Worm (Caenorhabditis elegans) whole organism, L3 larva: Measurements from ENCODE around the gene kin-30.

Experiments used
- R02D3.7 ChIP-seq: fragments of 150-350 bp; optimal IDR thresholded peaks from 2 replicates; lab custom pipeline; 2014; ENCODE audit warnings: missing biosample characterization, missing genetic modification characterization
- ZK546.5 ChIP-seq: sonication (generic microtip); optimal IDR thresholded peaks from 2 replicates; lab custom pipeline; 2017; ENCODE audit warnings: missing biosample characterization, missing genetic modification characterization
- ama-1 ChIP-seq: fragments of 150-350 bp; optimal IDR thresholded peaks from 2 replicates; lab custom pipeline; 2018
- ceh-16 ChIP-seq: sonication (generic microtip); optimal IDR thresholded peaks from 2 replicates; lab custom pipeline; 2017; ENCODE audit warnings: missing biosample characterization, missing genetic modification characterization
- ceh-28 ChIP-seq: fragments of 150-350 bp; optimal IDR thresholded peaks from 2 replicates; lab custom pipeline; 2014; ENCODE audit warnings: missing biosample characterization, missing genetic modification reagents, missing genetic modification characterization
- ceh-82 ChIP-seq: fragments of 150-350 bp; optimal IDR thresholded peaks from 2 replicates; lab custom pipeline; 2014; ENCODE audit warnings: missing biosample characterization, missing genetic modification characterization
- ceh-9 ChIP-seq: sonication (generic microtip); optimal IDR thresholded peaks from 2 replicates; lab custom pipeline; 2018; ENCODE audit warnings: missing biosample characterization, missing genetic modification characterization
- egl-27 ChIP-seq: sonication (generic microtip); optimal IDR thresholded peaks from 4 replicates; lab custom pipeline; 2017; ENCODE audit warnings: missing biosample characterization, missing genetic modification reagents, missing genetic modification characterization
- elt-1 ChIP-seq: fragments of 150-350 bp; optimal IDR thresholded peaks from 2 replicates; lab custom pipeline; 2014; ENCODE audit warnings: missing biosample characterization, missing genetic modification characterization
- elt-2 ChIP-seq: sonication (generic microtip); optimal IDR thresholded peaks from 2 replicates; lab custom pipeline; 2016; ENCODE audit warnings: missing genetic modification reagents, mild to moderate bottlenecking, missing genetic modification characterization, missing compliant biosample characterization
- elt-3 ChIP-seq, 3 experiments: fragments of 150-350 bp in 1 of 3; sonication (generic microtip) in 2 of 3; optimal IDR thresholded peaks; 2 replicates in 2 of 3; 4 replicates in 1 of 3; lab custom pipeline; 2014 to 2017; ENCODE audit warnings: missing biosample characterization in 3 of 3, missing genetic modification characterization in 3 of 3
- eor-1 ChIP-seq, 2 experiments: fragments of 150-350 bp; optimal IDR thresholded peaks; 2 replicates each; lab custom pipeline; 2014 to 2018; ENCODE audit warnings: missing biosample characterization in 2 of 2, missing genetic modification characterization in 2 of 2
- fkh-10 ChIP-seq: sonication (generic microtip); optimal IDR thresholded peaks from 2 replicates; lab custom pipeline; 2017; ENCODE audit warnings: missing biosample characterization, missing genetic modification reagents, missing genetic modification characterization
- fos-1 ChIP-seq: fragments of 150-350 bp; optimal IDR thresholded peaks from 2 replicates; lab custom pipeline; 2014; ENCODE audit warnings: missing biosample characterization, missing genetic modification characterization
- lin-15B ChIP-seq: fragments of 150-350 bp; optimal IDR thresholded peaks from 2 replicates; lab custom pipeline; 2014; ENCODE audit warnings: missing biosample characterization, missing genetic modification characterization
- lin-39 ChIP-seq: fragments of 150-350 bp; optimal IDR thresholded peaks from 2 replicates; lab custom pipeline; 2018; ENCODE audit warnings: missing biosample characterization, missing genetic modification reagents, missing genetic modification characterization
- lsy-12 ChIP-seq: sonication (generic microtip); optimal IDR thresholded peaks from 2 replicates; lab custom pipeline; 2016; ENCODE audit warnings: mild to moderate bottlenecking, missing genetic modification characterization, missing compliant biosample characterization
- nfya-1 ChIP-seq: sonication (generic microtip); optimal IDR thresholded peaks from 2 replicates; lab custom pipeline; 2017; ENCODE audit warnings: missing genetic modification characterization, mild to moderate bottlenecking, missing compliant biosample characterization, antibody characterized with exemption, moderate library complexity; ENCODE audit not compliant: insufficient read depth
- nhr-11 ChIP-seq: fragments of 150-350 bp; optimal IDR thresholded peaks from 2 replicates; lab custom pipeline; 2014; ENCODE audit warnings: missing biosample characterization, missing genetic modification characterization
- nhr-237 ChIP-seq: fragments of 150-350 bp; optimal IDR thresholded peaks from 2 replicates; lab custom pipeline; 2014; ENCODE audit warnings: missing biosample characterization, missing genetic modification characterization
- nhr-25 ChIP-seq: sonication (generic microtip); optimal IDR thresholded peaks from 2 replicates; lab custom pipeline; 2017; ENCODE audit warnings: missing biosample characterization, missing genetic modification characterization
- nhr-43 ChIP-seq: sonication (generic microtip); optimal IDR thresholded peaks from 2 replicates; lab custom pipeline; 2016; ENCODE audit warnings: mild to moderate bottlenecking, missing genetic modification characterization, missing compliant biosample characterization; ENCODE audit not compliant: poor library complexity, severe bottlenecking
- nhr-67 ChIP-seq: fragments of 150-350 bp; optimal IDR thresholded peaks from 2 replicates; lab custom pipeline; 2014; ENCODE audit warnings: missing biosample characterization, missing genetic modification characterization
- nhr-76 ChIP-seq: fragments of 150-350 bp; sonication (generic microtip); optimal IDR thresholded peaks from 5 replicates; lab custom pipeline; 2014; ENCODE audit warnings: missing biosample characterization, missing genetic modification characterization
- nhr-77 ChIP-seq: fragments of 150-350 bp; optimal IDR thresholded peaks from 2 replicates; lab custom pipeline; 2014; ENCODE audit warnings: missing biosample characterization, missing genetic modification characterization
- pha-4 ChIP-seq: fragments of 150-350 bp; optimal IDR thresholded peaks from 2 replicates; lab custom pipeline; 2014; ENCODE audit warnings: missing biosample characterization, missing genetic modification reagents, missing genetic modification characterization
- pqm-1 ChIP-seq: fragments of 150-350 bp; optimal IDR thresholded peaks from 2 replicates; lab custom pipeline; 2017; ENCODE audit warnings: missing biosample characterization, missing genetic modification characterization, inconsistent platforms
- sea-2 ChIP-seq: fragments of 150-350 bp; sonication (generic microtip); optimal IDR thresholded peaks from 4 replicates; lab custom pipeline; 2014; ENCODE audit warnings: missing biosample characterization, missing genetic modification reagents, missing genetic modification characterization
- skn-1 ChIP-seq: fragments of 150-350 bp; optimal IDR thresholded peaks from 2 replicates; lab custom pipeline; 2014; ENCODE audit warnings: missing biosample characterization, missing genetic modification characterization
- snpc-4 ChIP-seq: fragments of 150-350 bp; optimal IDR thresholded peaks from 2 replicates; lab custom pipeline; 2014; ENCODE audit warnings: missing biosample characterization, missing genetic modification characterization
- tbx-2 ChIP-seq: sonication (generic microtip); optimal IDR thresholded peaks from 2 replicates; lab custom pipeline; 2016; ENCODE audit warnings: mild to moderate bottlenecking, missing genetic modification characterization, missing compliant biosample characterization
- unc-39 ChIP-seq: sonication (generic microtip); optimal IDR thresholded peaks from 4 replicates; lab custom pipeline; 2017; ENCODE audit warnings: missing biosample characterization, missing genetic modification characterization
- unc-62 ChIP-seq: fragments of 150-350 bp; sonication (generic microtip); optimal IDR thresholded peaks from 4 replicates; lab custom pipeline; 2014; ENCODE audit warnings: missing biosample characterization, missing genetic modification reagents, missing genetic modification characterization
- ztf-11 ChIP-seq: fragments of 150-350 bp; optimal IDR thresholded peaks from 2 replicates; lab custom pipeline; 2014; ENCODE audit warnings: missing biosample characterization, missing genetic modification characterization
- ztf-4 ChIP-seq: fragments of 150-350 bp; optimal IDR thresholded peaks from 2 replicates; lab custom pipeline; 2014; ENCODE audit warnings: missing biosample characterization, missing genetic modification characterization

The kin-30 gene

DNA sequence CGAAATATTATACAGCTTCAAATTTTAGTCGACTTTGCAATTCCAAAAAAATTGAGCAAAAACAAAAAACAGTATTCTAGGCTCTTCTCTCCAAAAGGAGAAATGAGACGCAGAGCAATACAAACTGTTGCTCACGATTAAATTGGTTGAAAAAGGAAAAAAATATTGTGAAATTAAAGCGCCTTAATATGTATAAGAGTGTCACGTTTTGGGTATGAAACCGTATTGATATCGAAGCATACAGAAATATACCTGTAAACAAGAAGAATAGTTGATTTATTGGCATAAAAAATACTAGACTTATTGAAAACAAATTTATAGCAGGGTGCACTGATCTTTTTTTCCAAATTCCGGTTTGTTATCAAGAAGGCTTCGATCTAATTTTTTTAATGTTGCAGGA lies 21.3 kb downstream of the kin-30 start, which contains the start of gene M01B2.13:
Gene M01B2.13 (minus strand): TSS at position 101 of the 400 bp plus-strand sequence.
- TF ChIP-seq nhr-76 (tag; lab: Kevin White, UChicago) (no peak), elt-1 (no peak), ZK546.5 (tag; lab: Kevin White, UChicago) (no peak), pqm-1 (tag; lab: Kevin White, UChicago) (no peak), elt-3 (tag; optimal IDR thresholded peaks at IDR 0.05; lab: Kevin White, UChicago) (no peak), pha-4 (no peak)

DNA sequence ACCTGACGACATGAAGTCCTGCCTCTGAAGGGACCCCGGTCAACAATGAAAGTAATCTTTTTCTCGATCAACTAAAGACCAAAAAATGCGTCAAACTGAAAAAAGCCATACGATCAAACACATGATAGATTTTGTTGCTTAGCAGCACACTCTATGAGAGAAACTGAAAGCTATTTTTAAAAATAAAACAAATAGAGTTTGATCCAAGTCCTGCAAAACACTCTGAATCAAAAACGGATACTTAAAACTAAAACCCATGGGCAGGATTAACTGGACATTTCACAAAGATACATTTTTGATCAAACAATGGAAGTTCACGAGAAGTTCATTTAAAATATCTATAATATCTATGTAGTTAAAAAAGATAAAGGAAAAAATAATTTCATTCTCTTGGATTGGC lies 22.8 kb downstream of the kin-30 start, which contains the start of gene T10H4.13:
Gene T10H4.13 (minus strand): TSS at position 101 of the 400 bp plus-strand sequence.
- TF ChIP-seq nhr-67 (no peak), snpc-4 (no peak), ama-1 (no peak), nhr-25 (tag; lab: Kevin White, UChicago) (no peak)

DNA sequence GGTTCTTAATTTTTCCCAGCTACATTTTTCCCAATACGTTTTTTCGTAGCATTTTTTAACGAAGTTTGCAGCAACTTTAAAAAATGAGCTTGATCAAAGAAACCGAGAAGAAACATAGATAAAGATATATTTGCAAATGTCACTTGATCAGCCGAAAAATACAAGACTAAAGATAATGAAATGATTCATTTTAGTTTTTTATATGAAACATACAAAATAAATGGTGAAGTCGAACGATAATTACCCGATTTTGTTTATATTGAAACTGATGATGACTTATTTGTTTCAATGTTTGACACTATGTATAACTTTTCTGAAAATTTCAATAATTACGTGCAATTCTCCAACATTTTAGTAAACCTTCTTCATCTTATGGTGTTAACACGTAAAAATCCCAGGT lies 23.7 kb downstream of the kin-30 start, which contains the start of gene srw-22:
Gene srw-22 (plus strand): TSS at position 301 of the 400 bp plus-strand sequence.
- TF ChIP-seq lin-15B (tag; lab: Kevin White, UChicago) (no peak), lsy-12 (tag; lab: Kevin White, UChicago) (no peak), R02D3.7 (no peak), ceh-28 (tag; lab: Kevin White, UChicago) (no peak), ztf-11 (tag; lab: Kevin White, UChicago) (no peak), lin-39 (tag; lab: Kevin White, UChicago) (no peak), ceh-9 (tag; lab: Kevin White, UChicago) (no peak), unc-39 (tag; lab: Kevin White, UChicago) (no peak)

DNA sequence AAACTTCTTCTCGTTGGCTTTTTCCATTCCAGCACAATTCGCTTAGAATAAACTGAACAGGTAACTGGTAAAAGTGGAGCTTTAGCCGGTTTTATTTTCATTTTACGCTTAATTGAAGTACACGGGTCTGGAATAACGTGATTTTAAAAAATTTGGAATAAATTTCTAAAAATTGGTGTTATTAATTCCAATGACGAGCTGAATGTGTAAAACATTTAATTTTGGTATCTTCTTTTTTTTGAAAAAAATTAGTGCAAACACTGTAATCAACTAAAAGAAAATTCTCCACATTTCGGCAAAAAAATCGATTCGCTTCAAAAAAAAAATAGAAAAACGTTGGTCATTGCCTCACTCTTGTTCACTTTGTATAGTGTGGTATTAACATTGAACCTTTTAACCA lies 27.7 kb downstream of the kin-30 start, which contains the start of gene T10H4.4:
Gene T10H4.4 (minus strand): TSS at position 101 of the 400 bp plus-strand sequence.
- TF ChIP-seq fos-1 (tag; lab: Kevin White, UChicago), result no peak
- TF ChIP-seq ztf-4 (tag; lab: Kevin White, UChicago), result no peak
- TF ChIP-seq nhr-43 (tag; lab: Kevin White, UChicago), result no peak
- TF ChIP-seq elt-2, result no peak
- no peak for TF ChIP-seq R02D3.7
- no peak for TF ChIP-seq lsy-12 (tag; lab: Kevin White, UChicago)
- TF ChIP-seq fkh-10 (GFP tag; lab: Kevin White, UChicago), result no peak
- TF ChIP-seq ceh-28 (tag; lab: Kevin White, UChicago), result no peak
- TF ChIP-seq skn-1 (tag; lab: Kevin White, UChicago), result no peak
- TF ChIP-seq nhr-11 (tag; lab: Kevin White, UChicago), result no peak
- no peak for TF ChIP-seq elt-1
- no peak for TF ChIP-seq nhr-77 (tag; lab: Kevin White, UChicago)
- no peak for TF ChIP-seq ZK546.5 (tag; lab: Kevin White, UChicago)
- TF ChIP-seq elt-3 (tag; optimal IDR thresholded peaks at IDR 0.05; lab: Kevin White, UChicago), result no peak
- no peak for TF ChIP-seq ceh-9 (tag; lab: Kevin White, UChicago)
- no peak for TF ChIP-seq ceh-82
- no peak for TF ChIP-seq lin-15B (tag; lab: Kevin White, UChicago)

DNA sequence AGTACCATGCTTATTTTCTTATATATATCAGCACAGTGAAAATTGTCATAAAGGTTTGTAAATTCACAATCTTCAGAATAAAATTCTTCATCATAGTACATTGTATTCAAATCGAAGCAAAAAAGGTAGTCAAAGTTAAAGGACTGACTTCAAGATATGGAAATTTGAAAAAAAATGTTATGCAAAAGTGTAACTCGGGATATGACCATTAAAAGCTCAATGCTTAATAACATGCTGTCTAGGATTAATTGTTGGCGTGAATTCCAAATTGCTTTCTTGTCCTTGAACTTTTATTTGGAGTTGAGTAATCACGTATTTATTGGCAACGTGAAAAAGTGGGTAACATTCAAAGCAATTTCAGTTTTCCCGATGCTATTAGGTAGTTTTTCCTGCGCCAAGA lies 30.2 kb downstream of the kin-30 start, which contains the start of gene srw-16:
Gene srw-16 (minus strand): TSS at position 101 of the 400 bp plus-strand sequence.
- TF ChIP-seq eor-1 (tag; optimal IDR thresholded peaks at IDR 0.05; lab: Kevin White, UChicago), result no peak
- no peak for TF ChIP-seq ama-1
- TF ChIP-seq nhr-43 (tag; lab: Kevin White, UChicago), result no peak
- TF ChIP-seq R02D3.7, result no peak
- TF ChIP-seq nhr-25 (tag; lab: Kevin White, UChicago), result no peak
- no peak for TF ChIP-seq elt-1
- TF ChIP-seq ZK546.5 (tag; lab: Kevin White, UChicago), result no peak
- no peak for TF ChIP-seq ceh-16 (tag; lab: Kevin White, UChicago)
- no peak for TF ChIP-seq nhr-11 (tag; lab: Kevin White, UChicago)
- no peak for TF ChIP-seq ceh-28 (tag; lab: Kevin White, UChicago)
- TF ChIP-seq pha-4, result no peak
- TF ChIP-seq lsy-12 (tag; lab: Kevin White, UChicago), result no peak
- TF ChIP-seq egl-27 (tag; lab: Kevin White, UChicago), result no peak
- no peak for TF ChIP-seq pqm-1 (tag; lab: Kevin White, UChicago)

DNA sequence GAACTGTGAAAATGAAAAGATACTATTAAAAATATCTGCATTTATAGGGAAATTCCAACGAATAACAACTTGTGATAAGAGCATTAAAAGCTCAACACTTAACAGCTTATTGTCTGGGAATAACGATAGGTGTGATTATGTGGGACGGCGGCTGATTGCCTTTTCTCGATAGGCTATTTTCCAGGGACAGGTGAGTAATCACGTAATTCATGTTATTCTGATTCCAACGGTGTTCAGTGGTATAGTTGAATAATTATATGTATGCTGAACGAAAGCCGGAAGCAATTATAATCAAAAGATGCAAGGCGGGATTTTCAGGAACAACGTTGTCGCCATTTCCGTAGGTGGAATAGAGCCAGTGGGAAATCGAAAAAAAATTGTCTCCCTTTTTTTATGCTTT lies 32.4 kb downstream of the kin-30 start, which contains the start of gene srw-17:
Gene srw-17 (minus strand): TSS at position 101 of the 400 bp plus-strand sequence.
- TF ChIP-seq elt-1, result no peak
- TF ChIP-seq nhr-43 (tag; lab: Kevin White, UChicago), result no peak
- TF ChIP-seq nfya-1 (tag; lab: Kevin White, UChicago), result no peak
- no peak for TF ChIP-seq sea-2 (GFP tag; lab: Kevin White, UChicago)
- no peak for TF ChIP-seq nhr-77 (tag; lab: Kevin White, UChicago)
- no peak for TF ChIP-seq lin-39 (tag; lab: Kevin White, UChicago)
- no peak for TF ChIP-seq nhr-237 (tag; lab: Kevin White, UChicago)
- TF ChIP-seq lsy-12 (tag; lab: Kevin White, UChicago), result no peak
- TF ChIP-seq tbx-2 (tag; lab: Kevin White, UChicago), result no peak
- no peak for TF ChIP-seq fos-1 (tag; lab: Kevin White, UChicago)
- TF ChIP-seq nhr-76 (tag; lab: Kevin White, UChicago), result no peak
- no peak for TF ChIP-seq nhr-67
- no peak for TF ChIP-seq unc-62
